Worm (Caenorhabditis elegans) whole organism, late embryonic: Measurements from ENCODE around the gene best-16.

Experiments used
- C38D4.7 ChIP-seq: fragments of 200-800 bp; sonication (Bioruptor generic); optimal IDR thresholded peaks from 2 replicates; lab custom pipeline; 2018; ENCODE audit warnings: mild to moderate bottlenecking, missing genetic modification characterization, moderate library complexity, missing compliant biosample characterization
- K02D7.2 ChIP-seq: sonication (generic microtip); optimal IDR thresholded peaks from 2 replicates; lab custom pipeline; 2017; ENCODE audit warnings: mild to moderate bottlenecking, missing genetic modification characterization, missing compliant biosample characterization
- K09A11.1 ChIP-seq: sonication (generic microtip); optimal IDR thresholded peaks from 2 replicates; lab custom pipeline; 2017; ENCODE audit warnings: antibody characterized with exemption, mild to moderate bottlenecking, missing genetic modification characterization, missing compliant biosample characterization; ENCODE audit not compliant: insufficient read depth
- T23F11.4 ChIP-seq: fragments of 200-800 bp; sonication (Bioruptor generic); optimal IDR thresholded peaks from 2 replicates; lab custom pipeline; 2018; ENCODE audit warnings: mild to moderate bottlenecking, missing genetic modification characterization, missing compliant biosample characterization
- Y22D7AL.16 ChIP-seq: sonication (generic microtip); optimal IDR thresholded peaks from 2 replicates; lab custom pipeline; 2016; ENCODE audit warnings: missing genetic modification characterization, missing compliant biosample characterization
- ahr-1 ChIP-seq: sonication (generic microtip); optimal IDR thresholded peaks from 2 replicates; lab custom pipeline; 2016; ENCODE audit warnings: missing genetic modification characterization, missing compliant biosample characterization
- ama-1 ChIP-seq: fragments of 150-350 bp; optimal IDR thresholded peaks from 2 replicates; lab custom pipeline; 2014
- ceh-19 ChIP-seq: fragments of 200-800 bp; sonication (Bioruptor generic); optimal IDR thresholded peaks from 2 replicates; lab custom pipeline; 2018; ENCODE audit warnings: mild to moderate bottlenecking, missing genetic modification characterization, missing compliant biosample characterization
- ceh-2 ChIP-seq: sonication (generic microtip); optimal IDR thresholded peaks from 2 replicates; lab custom pipeline; 2016; ENCODE audit warnings: missing genotype, missing genetic modification characterization, missing compliant biosample characterization
- ceh-24 ChIP-seq: sonication (generic microtip); optimal IDR thresholded peaks from 2 replicates; lab custom pipeline; 2016; ENCODE audit warnings: mild to moderate bottlenecking, missing genetic modification characterization, missing compliant biosample characterization
- ceh-31 ChIP-seq: sonication (generic microtip); optimal IDR thresholded peaks from 2 replicates; lab custom pipeline; 2016; ENCODE audit warnings: missing genetic modification characterization, missing compliant biosample characterization
- ceh-34 ChIP-seq: sonication (generic microtip); optimal IDR thresholded peaks from 2 replicates; lab custom pipeline; 2016; ENCODE audit warnings: mild to moderate bottlenecking, missing genetic modification characterization, missing compliant biosample characterization
- ceh-48 ChIP-seq: sonication (generic microtip); optimal IDR thresholded peaks from 2 replicates; lab custom pipeline; 2016; ENCODE audit warnings: missing genetic modification characterization, inconsistent platforms, missing compliant biosample characterization
- ceh-9 ChIP-seq: sonication (generic microtip); optimal IDR thresholded peaks from 2 replicates; lab custom pipeline; 2016; ENCODE audit warnings: mild to moderate bottlenecking, missing genetic modification characterization, inconsistent platforms, missing compliant biosample characterization
- dmd-4 ChIP-seq: sonication (generic microtip); optimal IDR thresholded peaks from 2 replicates; lab custom pipeline; 2016; ENCODE audit warnings: borderline replicate concordance, missing genetic modification characterization, missing compliant biosample characterization
- elt-2 ChIP-seq: sonication (generic microtip); optimal IDR thresholded peaks from 2 replicates; lab custom pipeline; 2016; ENCODE audit warnings: missing genetic modification reagents, missing genetic modification characterization, missing compliant biosample characterization
- eyg-1 ChIP-seq: sonication (generic microtip); optimal IDR thresholded peaks from 2 replicates; lab custom pipeline; 2016; ENCODE audit warnings: missing genotype, missing genetic modification characterization, missing compliant biosample characterization
- fax-1 ChIP-seq: sonication (generic microtip); optimal IDR thresholded peaks from 2 replicates; lab custom pipeline; 2016; ENCODE audit warnings: missing genotype, missing genetic modification characterization, missing compliant biosample characterization
- fkh-6 ChIP-seq: sonication (generic microtip); optimal IDR thresholded peaks from 2 replicates; lab custom pipeline; 2016; ENCODE audit warnings: missing genetic modification characterization, missing compliant biosample characterization
- hlh-13 ChIP-seq: fragments of 200-800 bp; sonication (Bioruptor generic); optimal IDR thresholded peaks from 2 replicates; lab custom pipeline; 2018; ENCODE audit warnings: mild to moderate bottlenecking, missing genetic modification characterization, missing compliant biosample characterization
- hlh-15 ChIP-seq: sonication (generic microtip); optimal IDR thresholded peaks from 2 replicates; lab custom pipeline; 2016; ENCODE audit warnings: missing genetic modification characterization, missing compliant biosample characterization
- hlh-6 ChIP-seq: sonication (generic microtip); optimal IDR thresholded peaks from 2 replicates; lab custom pipeline; 2016; ENCODE audit warnings: missing genotype, missing genetic modification characterization, missing compliant biosample characterization
- hlh-8 ChIP-seq: sonication (generic microtip); optimal IDR thresholded peaks from 2 replicates; lab custom pipeline; 2016; ENCODE audit warnings: missing genotype, missing genetic modification characterization, missing compliant biosample characterization
- lin-11 ChIP-seq: fragments of 200-800 bp; sonication (Bioruptor generic); optimal IDR thresholded peaks from 2 replicates; lab custom pipeline; 2018; ENCODE audit warnings: mild to moderate bottlenecking, missing genetic modification characterization, missing compliant biosample characterization
- madf-2 ChIP-seq: sonication (generic microtip); optimal IDR thresholded peaks from 2 replicates; lab custom pipeline; 2017; ENCODE audit warnings: missing genetic modification characterization, missing compliant biosample characterization
- nfya-1 ChIP-seq: sonication (generic microtip); optimal IDR thresholded peaks from 2 replicates; lab custom pipeline; 2017; ENCODE audit warnings: missing genetic modification characterization, mild to moderate bottlenecking, missing compliant biosample characterization, antibody characterized with exemption, moderate library complexity
- nhr-11 ChIP-seq: fragments of 150-350 bp; optimal IDR thresholded peaks from 2 replicates; lab custom pipeline; 2014; ENCODE audit warnings: missing biosample characterization, missing genetic modification characterization
- npax-4 ChIP-seq: sonication (generic microtip); optimal IDR thresholded peaks from 2 replicates; lab custom pipeline; 2016; ENCODE audit warnings: missing genetic modification characterization, missing compliant biosample characterization
- pax-1 ChIP-seq: fragments of 150-350 bp; optimal IDR thresholded peaks from 2 replicates; lab custom pipeline; 2014; ENCODE audit warnings: missing biosample characterization, missing genetic modification characterization
- pha-2 ChIP-seq: sonication (generic microtip); optimal IDR thresholded peaks from 2 replicates; lab custom pipeline; 2017; ENCODE audit warnings: mild to moderate bottlenecking, missing genetic modification characterization, missing compliant biosample characterization
- pha-4 ChIP-seq: fragments of 150-350 bp; optimal IDR thresholded peaks from 2 replicates; lab custom pipeline; 2018; ENCODE audit warnings: missing biosample characterization, missing genetic modification reagents, missing genetic modification characterization
- pros-1 ChIP-seq: fragments of 150-350 bp; optimal IDR thresholded peaks from 2 replicates; lab custom pipeline; 2014; ENCODE audit warnings: missing biosample characterization, missing genetic modification reagents, missing genetic modification characterization
- ref-2 ChIP-seq: sonication (generic microtip); optimal IDR thresholded peaks from 2 replicates; lab custom pipeline; 2016; ENCODE audit warnings: missing genetic modification characterization, missing compliant biosample characterization
- rnt-1 ChIP-seq: sonication (generic microtip); optimal IDR thresholded peaks from 2 replicates; lab custom pipeline; 2016; ENCODE audit warnings: missing genetic modification characterization, missing compliant biosample characterization
- sdc-2 ChIP-seq: sonication (generic microtip); optimal IDR thresholded peaks from 2 replicates; lab custom pipeline; 2016; ENCODE audit warnings: missing genotype, missing genetic modification characterization, missing compliant biosample characterization
- sox-2 ChIP-seq: fragments of 200-800 bp; sonication (Bioruptor generic); IDR thresholded peaks from 2 replicates; pipeline ENCODE4 v1.3.6; 2022; ENCODE audit warnings: missing genetic modification reagents, missing genetic modification characterization, missing compliant biosample characterization
- sox-4 ChIP-seq: sonication (generic microtip); optimal IDR thresholded peaks from 2 replicates; lab custom pipeline; 2017; ENCODE audit warnings: mild to moderate bottlenecking, missing genetic modification characterization, inconsistent platforms, missing compliant biosample characterization
- syd-9 ChIP-seq: sonication (generic microtip); optimal IDR thresholded peaks from 2 replicates; lab custom pipeline; 2016; ENCODE audit warnings: mild to moderate bottlenecking, missing genetic modification characterization, moderate library complexity, missing compliant biosample characterization
- tbx-2 ChIP-seq: sonication (generic microtip); optimal IDR thresholded peaks from 2 replicates; lab custom pipeline; 2016; ENCODE audit warnings: missing genetic modification characterization, missing compliant biosample characterization
- ttx-3 ChIP-seq: sonication (generic microtip); optimal IDR thresholded peaks from 2 replicates; lab custom pipeline; 2016; ENCODE audit warnings: missing genetic modification reagents, missing genetic modification characterization, missing compliant biosample characterization
- unc-42 ChIP-seq: sonication (generic microtip); optimal IDR thresholded peaks from 2 replicates; lab custom pipeline; 2016; ENCODE audit warnings: missing genotype, missing genetic modification characterization, missing compliant biosample characterization
- unc-86 ChIP-seq: sonication (generic microtip); optimal IDR thresholded peaks from 2 replicates; lab custom pipeline; 2016; ENCODE audit warnings: missing genetic modification characterization, missing compliant biosample characterization
- zip-5 ChIP-seq: sonication (generic microtip); optimal IDR thresholded peaks from 2 replicates; lab custom pipeline; 2016; ENCODE audit warnings: missing genetic modification characterization, missing compliant biosample characterization
- ztf-16 ChIP-seq: sonication (generic microtip); optimal IDR thresholded peaks from 2 replicates; lab custom pipeline; 2017; ENCODE audit warnings: missing genetic modification characterization, missing compliant biosample characterization

Gene best-16

DNA sequence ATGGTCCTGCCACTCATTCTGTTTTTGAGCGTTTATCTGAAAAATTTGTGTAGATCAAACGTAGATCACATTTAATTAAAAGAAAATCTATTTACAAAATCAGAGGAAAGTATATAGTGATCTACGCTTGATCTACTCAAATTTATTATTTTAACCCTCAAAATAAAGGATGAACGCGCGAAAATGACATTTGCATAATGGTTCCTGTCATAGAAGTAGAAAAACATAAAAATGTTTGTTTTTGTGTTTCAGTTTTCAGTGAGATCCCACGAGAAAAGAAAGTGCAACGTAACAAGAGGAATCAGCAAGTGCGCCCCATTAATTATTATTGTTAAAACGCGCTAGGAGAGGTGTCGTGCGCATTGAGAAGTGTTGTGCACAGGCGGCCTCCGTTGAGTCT is 15.7 kb upstream of the best-16 start:
- no peak for TF ChIP-seq lin-11 (tag; lab: Kevin White, UChicago)
- TF ChIP-seq ahr-1 (tag; lab: Kevin White, UChicago) = no peak
- TF ChIP-seq sox-4 = no peak
- no peak for TF ChIP-seq sdc-2
- no peak for TF ChIP-seq nfya-1 (tag; lab: Kevin White, UChicago)
- TF ChIP-seq hlh-6 (tag; lab: Kevin White, UChicago) = no peak
- TF ChIP-seq hlh-8 (tag; lab: Kevin White, UChicago) = no peak
- no peak for TF ChIP-seq npax-4 (tag; lab: Kevin White, UChicago)
- TF ChIP-seq eyg-1 (tag; lab: Kevin White, UChicago) = no peak
- TF ChIP-seq ceh-31 = no peak
- TF ChIP-seq rnt-1 (tag; lab: Kevin White, UChicago) = no peak
- TF ChIP-seq nhr-11 (tag; lab: Kevin White, UChicago) = no peak
- TF ChIP-seq unc-42 = no peak
- TF ChIP-seq ttx-3 (tag; lab: Kevin White, UChicago) = no peak
- no peak for TF ChIP-seq ztf-16
- TF ChIP-seq fax-1 (tag; lab: Kevin White, UChicago) = no peak
- TF ChIP-seq K09A11.1 (tag; lab: Kevin White, UChicago) = no peak

DNA sequence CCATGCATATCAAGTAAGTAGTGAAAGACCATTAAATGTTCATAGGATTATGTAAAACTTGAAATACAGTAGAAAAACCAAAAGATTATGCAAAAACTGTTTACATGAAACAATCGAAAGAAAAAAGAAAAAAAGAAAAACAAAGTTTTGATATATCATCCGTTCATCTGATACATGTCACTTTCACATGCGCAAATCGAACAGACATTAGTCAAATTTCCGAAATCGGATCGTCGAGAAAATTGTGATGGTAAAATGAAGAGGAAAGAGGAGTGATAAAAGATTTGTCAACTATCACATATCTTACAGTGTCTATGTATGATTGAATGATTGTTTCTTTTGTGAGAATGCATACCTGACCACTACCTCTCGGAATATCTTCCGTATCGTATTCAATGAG is 13.3 kb upstream of the best-16 start:
- TF ChIP-seq dmd-4 (tag; lab: Kevin White, UChicago) = no peak
- TF ChIP-seq ceh-24 (tag; lab: Kevin White, UChicago) = no peak
- TF ChIP-seq nfya-1 (tag; lab: Kevin White, UChicago) = no peak
- no peak for TF ChIP-seq hlh-13 (GFP tag; lab: Kevin White, UChicago)
- no peak for TF ChIP-seq C38D4.7
- no peak for TF ChIP-seq K02D7.2
- no peak for TF ChIP-seq zip-5 (tag; lab: Kevin White, UChicago)
- TF ChIP-seq elt-2 (tag; lab: Kevin White, UChicago) = no peak
- no peak for TF ChIP-seq T23F11.4 (GFP tag; lab: Kevin White, UChicago)
- no peak for TF ChIP-seq fkh-6 (tag; lab: Kevin White, UChicago)
- no peak for TF ChIP-seq pha-4
- TF ChIP-seq hlh-15 (tag; lab: Kevin White, UChicago) = no peak
- no peak for TF ChIP-seq Y22D7AL.16 (tag; lab: Kevin White, UChicago)
- no peak for TF ChIP-seq pax-1 (tag; lab: Kevin White, UChicago)
- no peak for TF ChIP-seq rnt-1 (tag; lab: Kevin White, UChicago)
- TF ChIP-seq pros-1 = no peak
- no peak for TF ChIP-seq unc-86
- TF ChIP-seq ceh-34 = no peak
- TF ChIP-seq tbx-2 (tag; lab: Kevin White, UChicago) = no peak

DNA sequence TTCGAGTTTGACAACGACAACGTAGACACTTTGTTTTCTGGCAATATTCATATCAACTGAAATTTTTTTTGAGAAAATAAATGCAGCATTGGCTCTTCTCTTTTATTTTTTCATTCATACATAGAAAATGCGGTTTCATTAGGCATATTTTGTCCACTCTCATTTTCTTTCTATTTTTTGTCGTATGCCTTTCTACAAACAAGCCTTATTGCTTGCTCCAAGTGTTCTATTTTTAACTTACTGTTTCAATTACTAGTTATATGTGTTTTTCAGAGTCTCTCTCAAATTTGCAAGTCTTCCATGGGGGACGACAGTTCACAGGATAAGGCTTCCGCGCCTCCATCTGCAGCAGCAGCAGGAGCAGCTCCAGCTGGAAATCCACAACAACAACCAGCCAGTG is 10.3 kb upstream of the best-16 start, which contains the start of gene kcc-1:
Gene kcc-1, plus strand, starts transcription at position 301 of the 400 bp plus-strand sequence.
- TF ChIP-seq tbx-2 (tag; lab: Kevin White, UChicago) = no peak
- TF ChIP-seq ahr-1 (tag; lab: Kevin White, UChicago) = no peak
- TF ChIP-seq ref-2 (tag; lab: Kevin White, UChicago) = no peak
- no peak for TF ChIP-seq npax-4 (tag; lab: Kevin White, UChicago)
- no peak for TF ChIP-seq ceh-34
- no peak for TF ChIP-seq sox-2 (GFP tag; lab: Robert Waterston, UW)
- no peak for TF ChIP-seq ceh-19 (GFP tag; lab: Kevin White, UChicago)
- no peak for TF ChIP-seq ceh-2 (tag; lab: Kevin White, UChicago)
- TF ChIP-seq ceh-9 (tag; lab: Kevin White, UChicago) = no peak
- no peak for TF ChIP-seq ama-1 (lab: Kevin White, UChicago)
- no peak for TF ChIP-seq syd-9 (tag; lab: Kevin White, UChicago)
- no peak for TF ChIP-seq eyg-1 (tag; lab: Kevin White, UChicago)
- no peak for TF ChIP-seq ceh-48
- no peak for TF ChIP-seq fax-1 (tag; lab: Kevin White, UChicago)
- TF ChIP-seq pha-2 = no peak
- no peak for TF ChIP-seq madf-2 (tag; lab: Kevin White, UChicago)
